Worm (Caenorhabditis elegans) whole organism, mixed stage, embryonic: Measurements from ENCODE around the gene Y55F3C.17.

Experiments used
- M03D4.4 ChIP-seq: sonication (generic microtip); optimal IDR thresholded peaks from 2 replicates; lab custom pipeline; 2017; ENCODE audit warnings: mild to moderate bottlenecking, missing genetic modification characterization, missing compliant biosample characterization
- bed-3 ChIP-seq: fragments of 200-800 bp; sonication (Bioruptor generic); optimal IDR thresholded peaks from 3 replicates; lab custom pipeline; 2018; ENCODE audit warnings: mild to moderate bottlenecking, missing genetic modification characterization, moderate library complexity, missing compliant biosample characterization
- blmp-1 ChIP-seq: fragments of 150-350 bp; optimal IDR thresholded peaks from 2 replicates; lab custom pipeline; 2014; ENCODE audit warnings: missing biosample characterization, missing genetic modification characterization
- ceh-39 ChIP-seq: fragments of 150-350 bp; optimal IDR thresholded peaks from 2 replicates; lab custom pipeline; 2014; ENCODE audit warnings: missing biosample characterization, missing genetic modification characterization
- ceh-43 ChIP-seq: fragments of 200-800 bp; sonication (Bioruptor generic); optimal IDR thresholded peaks from 2 replicates; lab custom pipeline; 2018; ENCODE audit warnings: mild to moderate bottlenecking, missing genetic modification characterization, moderate library complexity, missing compliant biosample characterization
- ceh-83 ChIP-seq: fragments of 200-800 bp; sonication (Bioruptor generic); optimal IDR thresholded peaks from 2 replicates; lab custom pipeline; 2018; ENCODE audit warnings: mild to moderate bottlenecking, missing genetic modification characterization, missing compliant biosample characterization
- ces-1 ChIP-seq: fragments of 150-350 bp; optimal IDR thresholded peaks from 2 replicates; lab custom pipeline; 2014; ENCODE audit warnings: missing biosample characterization, missing genetic modification reagents, missing genetic modification characterization
- cnd-1 ChIP-seq: fragments of 200-800 bp; sonication (Bioruptor generic); optimal IDR thresholded peaks from 2 replicates; lab custom pipeline; 2018; ENCODE audit warnings: mild to moderate bottlenecking, missing genetic modification characterization, missing compliant biosample characterization
- drap-1 ChIP-seq: fragments of 200-800 bp; sonication (Bioruptor generic); optimal IDR thresholded peaks from 3 replicates; lab custom pipeline; 2018; ENCODE audit warnings: mild to moderate bottlenecking, missing genetic modification characterization, missing compliant biosample characterization
- elt-1 ChIP-seq: sonication (generic microtip); optimal IDR thresholded peaks from 2 replicates; lab custom pipeline; 2017; ENCODE audit warnings: missing genetic modification characterization, mild to moderate bottlenecking, missing compliant biosample characterization, antibody characterized with exemption, moderate library complexity, borderline replicate concordance; ENCODE audit not compliant: insufficient read depth
- elt-3 ChIP-seq: fragments of 150-350 bp; optimal IDR thresholded peaks from 2 replicates; lab custom pipeline; 2014; ENCODE audit warnings: missing biosample characterization, missing genetic modification characterization
- flh-1 ChIP-seq: fragments of 200-800 bp; sonication (Bioruptor generic); optimal IDR thresholded peaks from 2 replicates; lab custom pipeline; 2018; ENCODE audit warnings: mild to moderate bottlenecking, missing genetic modification characterization, moderate library complexity, missing compliant biosample characterization
- ham-2 ChIP-seq: fragments of 200-800 bp; sonication (Bioruptor generic); optimal IDR thresholded peaks from 2 replicates; lab custom pipeline; 2018; ENCODE audit warnings: mild to moderate bottlenecking, missing genetic modification characterization, missing compliant biosample characterization
- hlh-1 ChIP-seq: fragments of 150-350 bp; optimal IDR thresholded peaks from 2 replicates; lab custom pipeline; 2014; ENCODE audit warnings: missing biosample characterization, missing genetic modification reagents, missing genetic modification characterization
- lin-13 ChIP-seq: fragments of 150-350 bp; optimal IDR thresholded peaks from 2 replicates; lab custom pipeline; 2014; ENCODE audit warnings: missing biosample characterization, missing genetic modification characterization
- lin-32 ChIP-seq: fragments of 200-800 bp; sonication (Bioruptor generic); optimal IDR thresholded peaks from 2 replicates; lab custom pipeline; 2018; ENCODE audit warnings: mild to moderate bottlenecking, missing genetic modification characterization, missing compliant biosample characterization
- lsy-2 ChIP-seq: fragments of 150-350 bp; optimal IDR thresholded peaks from 2 replicates; lab custom pipeline; 2014; ENCODE audit warnings: missing biosample characterization, missing genetic modification characterization
- mab-5 ChIP-seq: fragments of 150-350 bp; optimal IDR thresholded peaks from 2 replicates; lab custom pipeline; 2014; ENCODE audit warnings: missing biosample characterization, missing genetic modification characterization
- mep-1 ChIP-seq: fragments of 150-350 bp; optimal IDR thresholded peaks from 2 replicates; lab custom pipeline; 2017; ENCODE audit warnings: missing biosample characterization, missing genetic modification reagents, missing genetic modification characterization, inconsistent platforms
- mls-2 ChIP-seq: sonication (generic microtip); optimal IDR thresholded peaks from 2 replicates; lab custom pipeline; 2016; ENCODE audit warnings: mild to moderate bottlenecking, missing genetic modification characterization, moderate library complexity, missing compliant biosample characterization
- nhr-12 ChIP-seq: fragments of 150-350 bp; optimal IDR thresholded peaks from 2 replicates; lab custom pipeline; 2014; ENCODE audit warnings: missing biosample characterization, missing genetic modification characterization
- nhr-2 ChIP-seq: fragments of 150-350 bp; optimal IDR thresholded peaks from 2 replicates; lab custom pipeline; 2014; ENCODE audit warnings: missing biosample characterization, missing genetic modification characterization
- nhr-237 ChIP-seq: fragments of 150-350 bp; optimal IDR thresholded peaks from 2 replicates; lab custom pipeline; 2014; ENCODE audit warnings: missing biosample characterization, missing genetic modification characterization
- nhr-28 ChIP-seq: fragments of 150-350 bp; optimal IDR thresholded peaks from 2 replicates; lab custom pipeline; 2014; ENCODE audit warnings: missing biosample characterization, missing genetic modification characterization
- nhr-76 ChIP-seq: sonication (generic microtip); optimal IDR thresholded peaks from 2 replicates; lab custom pipeline; 2017; ENCODE audit warnings: missing biosample characterization, missing genetic modification characterization
- pha-4 ChIP-seq: fragments of 150-350 bp; optimal IDR thresholded peaks from 2 replicates; lab custom pipeline; 2018; ENCODE audit warnings: missing biosample characterization, missing genetic modification reagents, missing genetic modification characterization
- sem-2 ChIP-seq: fragments of 200-800 bp; sonication (Bioruptor generic); optimal IDR thresholded peaks from 2 replicates; lab custom pipeline; 2018; ENCODE audit warnings: mild to moderate bottlenecking, missing genetic modification characterization, missing compliant biosample characterization
- snpc-4 ChIP-seq: fragments of 150-350 bp; optimal IDR thresholded peaks from 2 replicates; lab custom pipeline; 2014; ENCODE audit warnings: missing biosample characterization, missing genetic modification characterization
- sptf-1 ChIP-seq: sonication (generic microtip); optimal IDR thresholded peaks from 2 replicates; lab custom pipeline; 2017; ENCODE audit warnings: mild to moderate bottlenecking, missing genetic modification characterization, moderate library complexity, missing compliant biosample characterization
- tbx-8 ChIP-seq: fragments of 200-800 bp; sonication (Bioruptor generic); optimal IDR thresholded peaks from 2 replicates; lab custom pipeline; 2018; ENCODE audit warnings: mild to moderate bottlenecking, missing genetic modification characterization, moderate library complexity, missing compliant biosample characterization
- unc-120 ChIP-seq: sonication (generic microtip); optimal IDR thresholded peaks from 2 replicates; lab custom pipeline; 2017; ENCODE audit warnings: missing genetic modification characterization, missing compliant biosample characterization; ENCODE audit not compliant: poor library complexity, severe bottlenecking
- unc-39 ChIP-seq: fragments of 150-350 bp; optimal IDR thresholded peaks from 2 replicates; lab custom pipeline; 2014; ENCODE audit warnings: missing biosample characterization, missing genetic modification characterization
- unc-62 ChIP-seq: fragments of 150-350 bp; optimal IDR thresholded peaks from 2 replicates; lab custom pipeline; 2014; ENCODE audit warnings: missing biosample characterization, missing genetic modification reagents, missing genetic modification characterization
- zip-8 ChIP-seq: fragments of 150-350 bp; optimal IDR thresholded peaks from 2 replicates; lab custom pipeline; 2014; ENCODE audit warnings: missing biosample characterization, missing genetic modification characterization
- ztf-11 ChIP-seq: fragments of 150-350 bp; optimal IDR thresholded peaks from 2 replicates; lab custom pipeline; 2014; ENCODE audit warnings: missing biosample characterization, missing genetic modification characterization

The Y55F3C.17 gene

ce11 chrIV:684748-685147 is 13.5 kb downstream of the Y55F3C.17 start:
- no peak for TF ChIP-seq hlh-1 (tag; lab: Kevin White, UChicago)
- TF ChIP-seq unc-39 (tag; lab: Kevin White, UChicago) = no peak
- no peak for TF ChIP-seq flh-1 (GFP tag; lab: Kevin White, UChicago)
- no peak for TF ChIP-seq blmp-1
- no peak for TF ChIP-seq elt-1 (tag; lab: Kevin White, UChicago)
- no peak for TF ChIP-seq cnd-1 (tag; lab: Kevin White, UChicago)
- TF ChIP-seq drap-1 (GFP tag; lab: Kevin White, UChicago) = no peak
- TF ChIP-seq mls-2 (tag; lab: Kevin White, UChicago) = no peak
- TF ChIP-seq pha-4 = no peak
- no peak for TF ChIP-seq ceh-43 (GFP tag; lab: Kevin White, UChicago)
- no peak for TF ChIP-seq ceh-39

- TF ChIP-seq ceh-83 (GFP tag; lab: Kevin White, UChicago) = no peak
- TF ChIP-seq nhr-76 (tag; lab: Kevin White, UChicago) = no peak
- no peak for TF ChIP-seq zip-8 (tag; lab: Kevin White, UChicago)
- TF ChIP-seq elt-3 = no peak
- TF ChIP-seq ham-2 = no peak
- TF ChIP-seq nhr-12 (tag; lab: Kevin White, UChicago) = no peak
- no peak for TF ChIP-seq unc-120 (tag; lab: Kevin White, UChicago)
- TF ChIP-seq lin-32 (GFP tag; lab: Kevin White, UChicago) = no peak
- TF ChIP-seq ces-1 (GFP tag; lab: Kevin White, UChicago) = no peak
Measured at ce11 chrIV:684197-684596, 14.0 kb downstream of the Y55F3C.17 start, which contains the start of gene cutl-28. TSS of gene cutl-28 (plus strand) at chrIV:684497.

ce11 chrIV:682726-683340 is 15.4 kb downstream of the Y55F3C.17 start:
- TF ChIP-seq drap-1 (GFP tag; lab: Kevin White, UChicago) (peak; percentile 81), sptf-1 (tag; lab: Kevin White, UChicago) (peak; percentile 91), lsy-2 (tag; lab: Kevin White, UChicago) (peak; percentile 8), M03D4.4 (peak; percentile 84), bed-3 (GFP tag; lab: Kevin White, UChicago) (peak; percentile 60), elt-3 (no peak), unc-120 (tag; lab: Kevin White, UChicago) (peak; percentile 89), nhr-2 (no peak), ceh-43 (GFP tag; lab: Kevin White, UChicago) (peak; percentile 76), flh-1 (GFP tag; lab: Kevin White, UChicago) (peak; percentile 66), nhr-76 (tag; lab: Kevin White, UChicago) (no peak), elt-1 (tag; lab: Kevin White, UChicago) (no peak), tbx-8 (peak; percentile 10), cnd-1 (tag; lab: Kevin White, UChicago) (peak; percentile 88), lin-32 (GFP tag; lab: Kevin White, UChicago) (peak; percentile 48), nhr-237 (tag; lab: Kevin White, UChicago) (no peak), mep-1 (tag; lab: Kevin White, UChicago) (peak; percentile 50), ham-2 (peak; percentile 79), ceh-83 (GFP tag; lab: Kevin White, UChicago) (peak; percentile 89), lin-13 (tag; lab: Kevin White, UChicago) (no peak), pha-4 (no peak), ceh-39 (no peak), hlh-1 (tag; lab: Kevin White, UChicago) (peak; percentile 0), ces-1 (GFP tag; lab: Kevin White, UChicago) (peak; percentile 11), zip-8 (tag; lab: Kevin White, UChicago) (no peak), unc-62 (GFP tag; lab: Kevin White, UChicago) (peak; percentile 25), blmp-1 (peak; percentile 89), snpc-4 (tag; lab: Kevin White, UChicago) (no peak), sem-2 (peak; percentile 73), mab-5 (no peak), nhr-28 (tag; lab: Kevin White, UChicago) (no peak), nhr-12 (tag; lab: Kevin White, UChicago) (no peak), ztf-11 (tag; lab: Kevin White, UChicago) (no peak), unc-39 (tag; lab: Kevin White, UChicago) (no peak), mls-2 (tag; lab: Kevin White, UChicago) (peak; percentile 88)
